Fruit fly (Drosophila melanogaster) whole organism, prepupa: ENCODE results near the gene Usp10.

Source experiments
- Blimp-1 ChIP-seq: fragments of 200-800 bp; sonication (Bioruptor generic); optimal IDR thresholded peaks from 3 replicates; lab custom pipeline; 2017; ENCODE audit warnings: missing biosample characterization, missing genetic modification characterization, mild to moderate bottlenecking, moderate library complexity, missing genetic modification reagents
- CG10631 ChIP-seq: fragments of 200-800 bp; sonication (Bioruptor generic); optimal IDR thresholded peaks from 2 replicates; lab custom pipeline; 2016; ENCODE audit warnings: missing biosample characterization, missing genetic modification characterization
- CG11762 ChIP-seq: fragments of 200-800 bp; sonication (Bioruptor generic); optimal IDR thresholded peaks from 3 replicates; lab custom pipeline; 2016; ENCODE audit warnings: missing biosample characterization, missing genetic modification characterization; ENCODE audit not compliant: insufficient read depth
- CG11902 ChIP-seq: fragments of 200-800 bp; sonication (Bioruptor generic); optimal IDR thresholded peaks from 3 replicates; lab custom pipeline; 2016; ENCODE audit warnings: missing biosample characterization, missing genetic modification characterization
- CG15336 ChIP-seq: fragments of 200-800 bp; sonication (Bioruptor generic); IDR thresholded peaks from 2 replicates; pipeline ENCODE4 v1.3.6; 2022; ENCODE audit warnings: missing biosample characterization, missing genetic modification characterization
- CG16779 ChIP-seq: fragments of 200-800 bp; sonication (Bioruptor generic); optimal IDR thresholded peaks from 3 replicates; lab custom pipeline; 2017; ENCODE audit warnings: missing biosample characterization, mild to moderate bottlenecking, missing genetic modification characterization
- CG3032 ChIP-seq: fragments of 200-800 bp; optimal IDR thresholded peaks from 2 replicates; lab custom pipeline; 2019; ENCODE audit warnings: missing biosample characterization, mild to moderate bottlenecking, missing genetic modification characterization, moderate library complexity
- CG31627 ChIP-seq: fragments of 200-800 bp; sonication (Bioruptor generic); optimal IDR thresholded peaks from 3 replicates; lab custom pipeline; 2016; ENCODE audit warnings: missing biosample characterization, missing genetic modification characterization
- CG32006 ChIP-seq: fragments of 200-800 bp; sonication (Bioruptor generic); optimal IDR thresholded peaks from 3 replicates; lab custom pipeline; 2017; ENCODE audit warnings: missing biosample characterization, mild to moderate bottlenecking, missing genetic modification characterization
- CG34406 ChIP-seq: fragments of 200-800 bp; sonication (Bioruptor generic); optimal IDR thresholded peaks from 3 replicates; lab custom pipeline; 2016; ENCODE audit warnings: missing biosample characterization, missing genetic modification characterization
- CG4318 ChIP-seq: fragments of 200-800 bp; sonication (Bioruptor generic); optimal IDR thresholded peaks from 3 replicates; lab custom pipeline; 2017; ENCODE audit warnings: missing biosample characterization, mild to moderate bottlenecking, missing genetic modification characterization
- CG6276 ChIP-seq: fragments of 200-800 bp; sonication (Bioruptor generic); optimal IDR thresholded peaks from 2 replicates; lab custom pipeline; 2017; ENCODE audit warnings: missing biosample characterization, mild to moderate bottlenecking, missing genetic modification characterization
- CG6854 ChIP-seq: fragments of 200-800 bp; sonication (Bioruptor generic); optimal IDR thresholded peaks from 2 replicates; lab custom pipeline; 2017; ENCODE audit warnings: missing biosample characterization, mild to moderate bottlenecking, missing genetic modification characterization
- CG8119 ChIP-seq: fragments of 200-800 bp; sonication (Bioruptor generic); IDR thresholded peaks from 3 replicates; pipeline ENCODE4 v1.3.6; 2022; ENCODE audit warnings: missing biosample characterization, missing genetic modification characterization
- Eip78C ChIP-seq: fragments of 200-800 bp; sonication (Bioruptor generic); peaks from one replicate; lab custom pipeline; 2016; ENCODE audit warnings: missing biosample characterization, missing genetic modification characterization
- Gug ChIP-seq: fragments of 200-800 bp; sonication (Bioruptor generic); IDR thresholded peaks from 2 replicates; pipeline ENCODE4 v1.3.6; 2022; ENCODE audit warnings: missing biosample characterization, missing genetic modification characterization
- Hr38 ChIP-seq: sonication (Bioruptor generic); optimal IDR thresholded peaks from 2 replicates; lab custom pipeline; 2016; ENCODE audit warnings: missing biosample characterization, missing genetic modification characterization
- Met ChIP-seq: fragments of 200-800 bp; sonication (Bioruptor generic); optimal IDR thresholded peaks from 3 replicates; lab custom pipeline; 2016; ENCODE audit warnings: missing biosample characterization, missing genetic modification characterization
- Sox102F ChIP-seq: fragments of 200-800 bp; sonication (Bioruptor generic); optimal IDR thresholded peaks from 2 replicates; lab custom pipeline; 2016; ENCODE audit warnings: missing biosample characterization, mild to moderate bottlenecking, missing genetic modification characterization
- achi ChIP-seq: fragments of 200-800 bp; sonication (Bioruptor generic); optimal IDR thresholded peaks from 3 replicates; lab custom pipeline; 2016; ENCODE audit warnings: missing biosample characterization, missing genetic modification characterization
- cyc ChIP-seq: fragments of 200-800 bp; sonication (Bioruptor generic); optimal IDR thresholded peaks from 3 replicates; lab custom pipeline; 2016; ENCODE audit warnings: missing biosample characterization, missing genetic modification characterization
- dac ChIP-seq: fragments of 200-800 bp; sonication (Bioruptor generic); optimal IDR thresholded peaks from 2 replicates; lab custom pipeline; 2017; ENCODE audit warnings: missing biosample characterization, mild to moderate bottlenecking, missing genetic modification characterization
- dsx ChIP-seq: fragments of 200-800 bp; optimal IDR thresholded peaks from 3 replicates; lab custom pipeline; 2019; ENCODE audit warnings: missing biosample characterization, mild to moderate bottlenecking, missing genetic modification characterization, moderate library complexity; ENCODE audit not compliant: poor library complexity, severe bottlenecking
- esn ChIP-seq: fragments of 200-800 bp; sonication (Bioruptor generic); optimal IDR thresholded peaks from 2 replicates; lab custom pipeline; 2016; ENCODE audit warnings: missing biosample characterization, mild to moderate bottlenecking, missing genetic modification characterization, moderate library complexity
- fd59A ChIP-seq: fragments of 200-800 bp; sonication (Bioruptor generic); optimal IDR thresholded peaks from 2 replicates; lab custom pipeline; 2017; ENCODE audit warnings: missing biosample characterization, mild to moderate bottlenecking, missing genetic modification characterization, missing genetic modification reagents
- fd85E ChIP-seq: fragments of 200-800 bp; sonication (Bioruptor generic); optimal IDR thresholded peaks from 3 replicates; lab custom pipeline; 2016; ENCODE audit warnings: missing biosample characterization, missing genetic modification characterization
- fkh ChIP-seq: fragments of 200-800 bp; sonication (Bioruptor generic); optimal IDR thresholded peaks from 3 replicates; lab custom pipeline; 2017; ENCODE audit warnings: missing biosample characterization, mild to moderate bottlenecking, missing genetic modification characterization, moderate library complexity
- pdm3 ChIP-seq: fragments of 200-800 bp; sonication (Bioruptor generic); optimal IDR thresholded peaks from 3 replicates; lab custom pipeline; 2016; ENCODE audit warnings: missing biosample characterization, missing genetic modification characterization
- salr ChIP-seq, 2 experiments: fragments of 200-800 bp; sonication (Bioruptor generic); optimal IDR thresholded peaks; 3 replicates each; lab custom pipeline; 2016 to 2018; ENCODE audit warnings: missing biosample characterization in 2 of 2, missing genetic modification characterization in 2 of 2, mild to moderate bottlenecking in 1 of 2
- spab ChIP-seq: fragments of 200-800 bp; sonication (Bioruptor generic); optimal IDR thresholded peaks from 2 replicates; lab custom pipeline; 2017; ENCODE audit warnings: missing biosample characterization, mild to moderate bottlenecking, missing genetic modification characterization, missing genetic modification reagents
- ss ChIP-seq, 2 experiments: fragments of 200-800 bp; sonication (Bioruptor generic); optimal IDR thresholded peaks; 2 replicates in 1 of 2; 3 replicates in 1 of 2; lab custom pipeline; 2017 to 2018; ENCODE audit warnings: mild to moderate bottlenecking in 2 of 2, missing biosample characterization in 2 of 2, missing genetic modification characterization in 2 of 2, moderate library complexity in 1 of 2
- svp ChIP-seq: fragments of 200-800 bp; sonication (Bioruptor generic); peaks from one replicate; lab custom pipeline; 2016; ENCODE audit warnings: missing biosample characterization, missing genetic modification characterization
- vri ChIP-seq: fragments of 200-800 bp; sonication (Bioruptor generic); optimal IDR thresholded peaks from 3 replicates; lab custom pipeline; 2016; ENCODE audit warnings: missing biosample characterization, mild to moderate bottlenecking, missing genetic modification characterization

The Usp10 gene

DNA sequence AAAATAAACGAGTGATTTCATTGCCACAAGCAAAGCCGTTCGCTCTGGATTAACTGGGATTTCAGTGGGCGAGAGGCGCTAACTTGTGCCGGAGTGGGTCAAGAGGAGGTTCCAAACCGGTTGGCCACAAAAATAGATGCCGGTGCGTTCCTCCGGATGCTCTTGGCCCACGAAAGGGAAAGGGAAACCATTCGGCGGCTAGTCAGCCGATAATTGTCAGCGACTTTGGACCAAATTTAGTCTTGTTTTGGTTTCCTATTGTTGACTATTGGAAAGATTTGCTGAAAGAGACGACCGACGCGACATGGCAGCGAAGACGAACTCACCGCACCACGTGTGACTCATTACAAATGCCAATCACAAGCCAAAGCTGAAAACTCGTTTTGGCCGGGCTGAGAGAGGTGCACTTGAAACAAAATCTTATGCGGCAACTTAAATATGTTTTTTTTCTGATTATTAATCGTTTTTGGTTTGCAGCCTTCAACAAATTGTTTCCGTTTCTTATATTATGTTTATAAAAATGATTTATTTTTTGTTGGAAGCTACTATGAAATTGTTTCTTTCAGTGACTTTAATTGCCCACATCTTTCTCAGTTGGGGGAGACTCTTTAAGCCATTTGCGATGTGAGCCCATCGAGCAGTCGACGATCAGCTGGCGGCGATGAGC is 23.7 kb downstream of the Usp10 start, which contains the start of gene CG34056 (continued):
- TF ChIP-seq CG6854 (GFP tag; lab: Kevin White, UChicago) (peak; percentile 95), cyc (GFP tag; lab: Kevin White, UChicago) (peak; percentile 97), salr (GFP tag; optimal IDR thresholded peaks at IDR 0.05; lab: Kevin White, UChicago) (peak; percentile 85 to 95), fd85E (GFP tag; lab: Kevin White, UChicago) (peak; percentile 92), CG4318 (peak; percentile 92), svp (peak; percentile 98), CG15336 (peak; percentile 99), vri (GFP tag; lab: Kevin White, UChicago) (peak; percentile 94), Hr38 (GFP tag; lab: Kevin White, UChicago) (peak; percentile 27)

DNA sequence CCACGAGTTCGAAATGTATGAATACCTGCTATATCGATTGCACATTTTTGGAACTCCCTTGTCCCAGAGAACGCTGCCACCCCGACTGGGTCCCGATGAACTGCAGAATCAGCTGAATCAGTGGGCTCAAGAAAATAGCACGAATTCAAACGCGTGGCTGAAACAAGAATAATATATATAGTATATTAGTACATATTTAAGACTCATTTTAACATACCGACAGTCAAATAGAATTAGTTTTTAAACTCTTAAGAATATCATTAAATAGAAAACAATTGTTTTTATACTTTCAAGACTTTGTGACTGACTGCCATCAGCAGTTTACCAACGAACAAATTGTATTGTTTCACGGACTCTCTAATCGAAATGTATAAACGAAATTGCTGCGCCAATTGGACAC is 25.4 kb downstream of the Usp10 start, which contains the start of gene CG34057:
TSS of gene CG34057 (plus strand) at position 301 of the 400 bp plus-strand sequence.
- TF ChIP-seq Sox102F (GFP tag; lab: Kevin White, UChicago) (no peak), Met (GFP tag; lab: Kevin White, UChicago) (no peak), CG4318 (no peak), CG3032 (tag; lab: Kevin White, UChicago) (no peak), dac (no peak), spab (no peak), fkh (GFP tag; lab: Kevin White, UChicago) (no peak), svp (no peak), CG10631 (GFP tag; lab: Kevin White, UChicago) (no peak), Blimp-1 (GFP tag; lab: Kevin White, UChicago) (no peak), CG15336 (no peak)

DNA sequence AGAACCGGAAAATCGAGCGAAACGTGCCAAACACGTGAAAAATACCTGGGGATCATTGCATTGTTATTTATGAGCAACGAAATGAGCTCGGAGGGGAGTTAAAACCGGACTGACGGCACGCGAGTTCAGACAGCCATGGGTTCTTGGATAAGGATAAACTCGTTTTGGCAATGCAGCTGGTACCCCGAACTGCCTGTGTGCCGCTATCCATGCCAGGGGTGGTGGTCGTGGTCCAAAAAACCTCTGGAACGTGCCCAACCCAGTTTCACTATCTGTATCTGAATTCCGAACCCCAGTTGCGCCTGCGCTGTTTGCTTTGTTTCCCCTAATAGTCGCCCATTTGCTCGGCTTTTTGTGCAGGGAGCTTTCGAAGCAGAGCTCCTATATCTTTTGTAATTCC is 27.6 kb downstream of the Usp10 start:
- TF ChIP-seq ss (GFP tag; optimal IDR thresholded peaks at IDR 0.05; lab: Kevin White, UChicago), result peak in 1 of 2 experiments; percentile 11
- TF ChIP-seq dsx (GFP tag; lab: Kevin White, UChicago), result no peak
- TF ChIP-seq CG8119 (GFP tag; lab: Robert Waterston, UW), result no peak
- peak; percentile 46 for TF ChIP-seq Eip78C

DNA sequence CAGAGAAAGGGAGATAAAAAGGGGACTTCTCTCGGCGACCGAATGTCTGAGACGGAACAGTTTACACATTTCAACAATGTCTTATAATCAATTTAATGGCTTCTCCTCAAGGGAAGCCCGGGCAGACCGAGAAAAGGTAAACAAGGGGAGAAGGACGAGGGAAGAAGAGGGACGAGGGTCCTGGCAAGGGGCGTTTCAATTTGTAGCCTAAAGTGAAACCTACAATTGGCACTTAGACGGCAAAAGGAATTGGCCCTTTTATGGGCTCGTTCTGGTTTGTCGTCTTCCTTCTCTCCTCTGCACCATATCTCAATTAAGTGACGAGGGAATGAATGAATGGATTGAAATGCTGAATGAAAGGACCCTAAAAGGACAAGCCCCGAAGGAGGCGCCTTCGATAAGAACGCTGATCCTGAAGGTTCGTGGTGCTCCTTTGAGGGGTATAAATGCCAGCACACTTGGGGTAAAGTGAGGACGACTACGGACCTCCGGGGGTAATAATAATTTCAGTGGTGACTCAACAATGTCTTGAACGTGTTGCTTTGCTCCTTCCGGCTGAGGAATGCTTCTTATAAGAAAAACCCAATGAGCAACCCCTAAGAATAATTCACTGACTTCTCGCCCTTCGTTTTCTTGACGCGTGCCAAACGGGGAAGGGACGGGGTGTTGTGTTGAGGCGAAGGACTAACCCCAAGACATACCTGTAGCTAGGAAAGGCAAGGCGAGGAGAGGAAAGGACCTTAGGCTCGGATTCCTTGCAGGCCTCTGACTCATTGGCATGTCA is 29.0 kb downstream of the Usp10 start:
- TF ChIP-seq Gug (no peak), CG11762 (GFP tag; lab: Kevin White, UChicago) (no peak), dsx (GFP tag; lab: Kevin White, UChicago) (no peak), dac (no peak), spab (no peak), Sox102F (GFP tag; lab: Kevin White, UChicago) (no peak), CG8119 (GFP tag; lab: Robert Waterston, UW) (no peak), esn (GFP tag; lab: Kevin White, UChicago) (no peak), CG6276 (GFP tag; lab: Kevin White, UChicago) (no peak)

DNA sequence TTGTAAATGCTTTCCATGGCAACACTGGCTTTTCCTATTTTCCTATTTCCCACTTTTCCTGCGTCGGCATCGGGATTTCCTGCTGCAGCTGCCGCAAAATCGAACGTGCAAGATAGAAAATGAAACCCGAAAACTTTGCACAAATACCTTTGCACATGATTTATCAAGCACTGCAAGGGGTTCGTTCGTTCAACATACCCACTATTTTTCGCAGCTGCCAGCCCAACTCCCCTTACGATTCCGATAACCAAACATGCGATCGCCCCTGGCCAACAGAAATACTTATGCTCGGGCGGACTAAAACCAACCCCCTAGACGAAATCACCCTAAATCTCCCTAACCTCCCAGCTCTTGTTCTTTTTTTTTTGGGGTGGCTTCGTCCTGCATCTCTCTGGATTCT is 29.7 kb downstream of the Usp10 start:
- TF ChIP-seq Eip78C (no peak), CG3032 (tag; lab: Kevin White, UChicago) (no peak), pdm3 (GFP tag; lab: Kevin White, UChicago) (no peak), CG31627 (GFP tag; lab: Kevin White, UChicago) (no peak)

DNA sequence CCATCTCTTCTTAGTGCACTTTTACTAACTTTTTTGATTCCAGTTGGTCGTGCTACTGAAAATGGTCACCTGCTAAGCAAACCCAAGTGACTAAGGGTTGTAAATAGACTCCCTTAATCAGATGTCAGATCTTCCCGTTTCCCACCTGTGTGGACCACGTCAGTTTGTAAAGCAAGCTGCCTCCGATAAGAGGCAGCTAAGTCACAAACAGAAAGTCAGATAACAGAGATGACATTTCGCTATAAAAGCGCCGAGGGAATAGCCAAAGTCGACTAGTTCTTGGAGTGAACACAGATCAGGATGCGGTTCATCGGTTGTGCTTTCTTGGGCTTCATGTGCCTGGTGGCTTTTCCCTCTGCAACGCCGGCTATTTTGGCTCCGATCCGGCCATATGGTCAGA is 30.9 kb downstream of the Usp10 start, which contains the start of gene mat:
TSS of gene mat (plus strand) at position 301 of the 400 bp plus-strand sequence.
- TF ChIP-seq CG16779 (tag; lab: Kevin White, UChicago), result no peak
- no peak for TF ChIP-seq CG10631 (GFP tag; lab: Kevin White, UChicago)
- TF ChIP-seq dsx (GFP tag; lab: Kevin White, UChicago), result no peak
- TF ChIP-seq CG11902 (GFP tag; lab: Kevin White, UChicago), result no peak
- TF ChIP-seq cyc (GFP tag; lab: Kevin White, UChicago), result no peak
- no peak for TF ChIP-seq CG32006
- no peak for TF ChIP-seq fd59A (GFP tag; lab: Kevin White, UChicago)
- TF ChIP-seq CG34406 (GFP tag; lab: Kevin White, UChicago), result no peak
- TF ChIP-seq achi (GFP tag; lab: Kevin White, UChicago), result no peak
